Worm (Caenorhabditis elegans): Measurements from ENCODE around the gene str-90.

DNA sequence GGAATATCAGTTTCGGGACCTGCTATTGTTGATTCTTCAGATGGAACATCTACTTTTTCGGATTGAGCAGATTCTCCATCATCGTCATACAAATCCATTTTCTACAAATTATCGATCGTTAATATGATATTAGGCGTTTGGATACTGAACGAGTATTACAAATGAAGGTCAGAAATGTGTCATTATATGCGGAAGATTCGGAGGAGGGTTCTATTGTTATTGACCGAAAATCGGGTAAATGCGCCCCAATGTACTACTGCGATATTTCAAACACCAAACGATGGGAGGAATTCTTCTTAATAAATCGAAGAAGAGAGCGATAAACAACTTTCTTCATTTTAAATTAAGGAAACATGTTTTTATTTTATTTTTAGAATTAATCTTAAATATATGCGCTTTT is 26.2 kb downstream of the str-90 start, which contains the start of gene spr-1:
- TF ChIP-seq lir-3 (tag; optimal IDR thresholded peaks at IDR 0.05) (no peak), hlh-30 (tag; optimal IDR thresholded peaks at IDR 0.05; ENCODE audit: insufficient read depth) (no peak), ama-1 (optimal IDR thresholded peaks at IDR 0.05) (no peak), nhr-76 (tag; optimal IDR thresholded peaks at IDR 0.05) (no peak), fos-1 (tag; optimal IDR thresholded peaks at IDR 0.05) (no peak), snpc-4 (tag; optimal IDR thresholded peaks at IDR 0.05) (no peak)

Data from whole organism, L4 larva.